Worm (Caenorhabditis elegans): ENCODE data around the gene cest-1.1.

cest-1.1 gene

DNA sequence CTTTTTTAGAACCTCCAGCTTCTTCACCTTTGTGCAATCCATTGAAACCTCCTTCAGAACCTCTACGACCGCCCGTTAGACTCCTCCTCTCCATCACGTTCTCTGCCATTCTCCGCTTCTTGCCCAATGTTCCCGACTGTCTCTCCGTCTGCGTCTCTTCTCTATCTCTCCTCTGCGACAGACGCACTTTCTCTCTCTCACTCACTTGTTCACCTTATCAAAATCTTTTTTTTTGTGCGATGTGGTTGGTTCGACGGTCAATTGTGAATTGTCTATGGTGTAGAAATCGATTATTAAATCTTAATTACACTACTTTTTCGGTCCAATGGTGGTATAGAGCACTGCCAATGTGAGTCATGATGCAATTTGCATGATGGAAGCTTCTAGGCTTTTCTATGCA lies 26.9 kb upstream of the cest-1.1 start, which contains the start of gene atfs-1:
Gene atfs-1 (plus strand): TSS at position 213 of the 400 bp plus-strand sequence.
- no peak for TF ChIP-seq tbx-37 (GFP tag; conservative IDR thresholded peaks at IDR 0.05)
- no peak for TF ChIP-seq tra-4 (tag; optimal IDR thresholded peaks at IDR 0.05)
- no peak for TF ChIP-seq tbx-11 (GFP tag; IDR thresholded peaks at IDR 0.05)
- TF ChIP-seq pes-1 (GFP tag; IDR thresholded peaks at IDR 0.05), result no peak
- TF ChIP-seq flt-1 (GFP tag; IDR thresholded peaks at IDR 0.05), result no peak
- no peak for TF ChIP-seq ceh-13 (GFP tag; optimal IDR thresholded peaks at IDR 0.05)
- no peak for TF ChIP-seq B0310.2 (tag; optimal IDR thresholded peaks at IDR 0.05)
- no peak for TF ChIP-seq hmg-4 (GFP tag; optimal IDR thresholded peaks at IDR 0.05)
- TF ChIP-seq hnd-1 (tag; optimal IDR thresholded peaks at IDR 0.05), result no peak
- TF ChIP-seq F13C5.2 (tag; optimal IDR thresholded peaks at IDR 0.05), result no peak
- TF ChIP-seq scrt-1 (GFP tag; IDR thresholded peaks at IDR 0.05), result no peak
- no peak for TF ChIP-seq ets-7 (tag; optimal IDR thresholded peaks at IDR 0.05)
- TF ChIP-seq ama-1 (optimal IDR thresholded peaks at IDR 0.05), result no peak
- TF ChIP-seq hmbx-1 (tag; optimal IDR thresholded peaks at IDR 0.05), result no peak
- TF ChIP-seq sea-1 (GFP tag; conservative IDR thresholded peaks at IDR 0.05), result no peak
- no peak for TF ChIP-seq aly-1 (tag; optimal IDR thresholded peaks at IDR 0.05)
- no peak for TF ChIP-seq ceh-36 (tag; optimal IDR thresholded peaks at IDR 0.05)

DNA sequence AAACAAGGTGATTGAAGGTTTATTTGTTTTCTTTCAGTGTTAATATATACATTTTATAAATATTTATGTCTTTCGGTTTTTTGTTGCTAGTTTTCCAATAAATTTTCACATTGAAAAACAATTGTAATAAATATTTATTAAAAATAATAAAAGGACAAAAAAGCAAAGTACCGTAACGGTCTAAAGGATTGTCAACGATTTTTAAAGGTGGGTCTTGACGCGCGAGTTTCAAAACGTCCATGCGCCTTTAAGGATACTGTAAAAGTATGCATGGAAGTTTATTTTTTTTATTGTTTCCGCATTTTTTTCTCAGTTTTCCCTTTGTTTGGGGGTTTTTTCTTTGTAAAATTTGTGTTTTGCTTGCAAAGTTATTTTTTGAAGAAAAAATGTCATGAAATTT lies 26.3 kb upstream of the cest-1.1 start:
- TF ChIP-seq tbx-37 (GFP tag; conservative IDR thresholded peaks at IDR 0.05) (no peak), tbx-11 (GFP tag; IDR thresholded peaks at IDR 0.05) (no peak), ets-7 (tag; optimal IDR thresholded peaks at IDR 0.05) (no peak), hnd-1 (tag; optimal IDR thresholded peaks at IDR 0.05) (no peak), hmg-4 (GFP tag; optimal IDR thresholded peaks at IDR 0.05) (no peak), ama-1 (optimal IDR thresholded peaks at IDR 0.05) (no peak), tra-4 (tag; optimal IDR thresholded peaks at IDR 0.05) (no peak), ceh-36 (tag; optimal IDR thresholded peaks at IDR 0.05) (no peak), B0310.2 (tag; optimal IDR thresholded peaks at IDR 0.05) (no peak), F13C5.2 (tag; optimal IDR thresholded peaks at IDR 0.05) (no peak), pes-1 (GFP tag; IDR thresholded peaks at IDR 0.05) (no peak), hmbx-1 (tag; optimal IDR thresholded peaks at IDR 0.05) (no peak)

DNA sequence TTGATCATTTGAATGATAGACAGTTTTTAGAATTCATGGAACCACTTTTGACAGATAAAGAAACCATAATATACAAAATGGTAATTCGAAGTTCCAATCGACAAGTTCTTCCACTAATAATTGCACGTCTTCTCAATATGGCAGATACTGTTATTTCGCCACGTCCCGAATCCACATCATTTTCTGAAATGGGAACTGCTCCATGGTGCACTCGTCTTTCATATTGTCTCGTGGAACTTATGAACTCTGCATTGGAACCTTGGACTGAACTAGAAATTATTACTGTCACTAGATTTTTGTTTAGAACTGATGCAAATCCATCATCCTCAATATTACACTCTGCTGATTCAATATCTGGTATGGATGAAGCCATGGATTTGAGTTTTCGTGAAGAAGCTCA lies 20.6 kb upstream of the cest-1.1 start:
- TF ChIP-seq ceh-36 (tag; optimal IDR thresholded peaks at IDR 0.05), result no peak
- TF ChIP-seq pes-1 (GFP tag; IDR thresholded peaks at IDR 0.05), result no peak
- TF ChIP-seq ama-1 (optimal IDR thresholded peaks at IDR 0.05), result no peak
- no peak for TF ChIP-seq F13C5.2 (tag; optimal IDR thresholded peaks at IDR 0.05)
- TF ChIP-seq aly-1 (tag; optimal IDR thresholded peaks at IDR 0.05), result no peak
- no peak for TF ChIP-seq tbx-37 (GFP tag; conservative IDR thresholded peaks at IDR 0.05)
- TF ChIP-seq tbx-11 (GFP tag; IDR thresholded peaks at IDR 0.05), result no peak
- TF ChIP-seq ceh-13 (GFP tag; optimal IDR thresholded peaks at IDR 0.05), result no peak
- no peak for TF ChIP-seq hmg-4 (GFP tag; optimal IDR thresholded peaks at IDR 0.05)
- no peak for TF ChIP-seq flt-1 (GFP tag; IDR thresholded peaks at IDR 0.05)

DNA sequence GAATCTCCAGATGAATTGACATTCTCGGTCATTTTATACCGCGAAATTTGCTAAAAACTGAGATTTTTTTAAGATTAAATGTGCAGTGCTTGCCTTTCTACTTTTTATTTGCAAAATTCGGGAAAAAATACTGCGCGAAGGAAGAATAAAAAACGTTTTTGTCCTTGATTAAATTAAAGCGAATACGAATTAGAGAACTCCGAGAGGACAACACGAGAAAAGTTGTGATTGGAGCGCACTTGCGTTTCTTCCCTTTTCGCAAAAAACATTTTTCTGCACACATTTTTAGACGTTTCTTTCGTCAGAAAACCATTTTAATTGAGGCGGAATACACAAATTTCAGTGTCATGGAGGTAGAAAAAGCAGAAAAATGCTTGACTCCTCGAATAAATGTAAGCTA lies 18.9 kb upstream of the cest-1.1 start, which contains the start of the genes trm-1 and ints-2:
Gene trm-1 (minus strand): TSS at position 175 of the 400 bp plus-strand sequence.
Gene ints-2 (plus strand): TSS at position 249 of the 400 bp plus-strand sequence.
- TF ChIP-seq B0310.2 (tag; optimal IDR thresholded peaks at IDR 0.05) (no peak), tbx-11 (GFP tag; IDR thresholded peaks at IDR 0.05) (no peak), hnd-1 (tag; optimal IDR thresholded peaks at IDR 0.05) (no peak), hmg-4 (GFP tag; optimal IDR thresholded peaks at IDR 0.05) (no peak), ceh-13 (GFP tag; optimal IDR thresholded peaks at IDR 0.05) (no peak), F13C5.2 (tag; optimal IDR thresholded peaks at IDR 0.05) (no peak), tbx-37 (GFP tag; conservative IDR thresholded peaks at IDR 0.05) (no peak), aly-1 (tag; optimal IDR thresholded peaks at IDR 0.05) (no peak), hmbx-1 (tag; optimal IDR thresholded peaks at IDR 0.05) (no peak), pes-1 (GFP tag; IDR thresholded peaks at IDR 0.05) (no peak), ceh-36 (tag; optimal IDR thresholded peaks at IDR 0.05) (no peak), ama-1 (optimal IDR thresholded peaks at IDR 0.05) (no peak), ets-7 (tag; optimal IDR thresholded peaks at IDR 0.05) (no peak), flt-1 (GFP tag; IDR thresholded peaks at IDR 0.05) (no peak), tra-4 (tag; optimal IDR thresholded peaks at IDR 0.05) (no peak)

DNA sequence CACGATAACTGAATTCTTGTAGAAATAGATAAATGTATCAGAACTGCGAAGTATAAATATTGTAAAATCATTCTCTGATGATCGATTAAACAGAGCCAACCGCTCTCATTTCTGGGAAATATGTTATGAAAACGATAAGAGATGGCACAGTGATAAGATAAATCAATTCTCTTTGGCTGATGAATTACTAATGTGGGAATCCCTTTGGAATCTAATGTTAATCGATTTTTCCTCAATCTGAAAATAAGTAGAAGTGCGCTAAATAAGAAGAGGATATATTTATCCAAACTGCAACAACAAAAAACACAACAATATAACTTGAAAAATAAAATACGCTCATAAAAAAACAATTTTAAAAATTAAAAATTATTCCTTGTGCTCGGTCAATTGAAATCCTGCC lies 16.3 kb upstream of the cest-1.1 start, which contains the start of gene cest-2.3:
Gene cest-2.3 (minus strand): TSS at position 101 of the 400 bp plus-strand sequence.
- TF ChIP-seq tbx-11 (GFP tag; IDR thresholded peaks at IDR 0.05) (no peak), hmg-4 (GFP tag; optimal IDR thresholded peaks at IDR 0.05) (no peak), hnd-1 (tag; optimal IDR thresholded peaks at IDR 0.05) (no peak), ceh-36 (tag; optimal IDR thresholded peaks at IDR 0.05) (no peak), ceh-13 (GFP tag; optimal IDR thresholded peaks at IDR 0.05) (no peak), aly-1 (tag; optimal IDR thresholded peaks at IDR 0.05) (no peak), flt-1 (GFP tag; IDR thresholded peaks at IDR 0.05) (no peak), B0310.2 (tag; optimal IDR thresholded peaks at IDR 0.05) (no peak), hmbx-1 (tag; optimal IDR thresholded peaks at IDR 0.05) (no peak), pes-1 (GFP tag; IDR thresholded peaks at IDR 0.05) (no peak), F13C5.2 (tag; optimal IDR thresholded peaks at IDR 0.05) (no peak), tra-4 (tag; optimal IDR thresholded peaks at IDR 0.05) (no peak), sea-1 (GFP tag; conservative IDR thresholded peaks at IDR 0.05) (no peak), scrt-1 (GFP tag; IDR thresholded peaks at IDR 0.05) (no peak), ama-1 (optimal IDR thresholded peaks at IDR 0.05) (no peak), tbx-37 (GFP tag; conservative IDR thresholded peaks at IDR 0.05) (no peak), ets-7 (tag; optimal IDR thresholded peaks at IDR 0.05) (no peak)

DNA sequence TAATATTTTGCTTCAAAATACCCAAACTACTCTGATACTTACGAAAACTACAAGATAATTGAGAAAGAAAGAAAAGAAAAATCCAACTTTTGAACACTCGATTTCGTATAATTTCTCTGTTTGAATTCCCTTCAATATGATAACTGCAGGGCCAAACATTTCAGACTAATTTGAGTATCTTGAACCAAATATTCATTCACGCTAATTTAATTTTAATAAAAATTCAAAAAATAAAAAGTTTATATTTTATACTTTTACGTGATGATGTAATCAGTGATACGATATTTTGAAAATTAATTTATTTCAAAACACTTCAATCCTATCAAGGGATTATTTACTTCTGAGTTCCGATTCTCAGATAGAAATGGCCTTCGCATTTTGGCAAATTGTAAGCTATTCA lies 13.4 kb upstream of the cest-1.1 start, which contains the start of gene ZC376.8:
Gene ZC376.8 (plus strand): TSS at position 301 of the 400 bp plus-strand sequence.
- TF ChIP-seq hnd-1 (tag; optimal IDR thresholded peaks at IDR 0.05), result no peak
- TF ChIP-seq B0310.2 (tag; optimal IDR thresholded peaks at IDR 0.05), result no peak
- TF ChIP-seq ceh-36 (tag; optimal IDR thresholded peaks at IDR 0.05), result no peak
- TF ChIP-seq pes-1 (GFP tag; IDR thresholded peaks at IDR 0.05), result no peak
- TF ChIP-seq hmbx-1 (tag; optimal IDR thresholded peaks at IDR 0.05), result no peak
- TF ChIP-seq tbx-37 (GFP tag; conservative IDR thresholded peaks at IDR 0.05), result no peak
- no peak for TF ChIP-seq ama-1 (optimal IDR thresholded peaks at IDR 0.05)
- TF ChIP-seq F13C5.2 (tag; optimal IDR thresholded peaks at IDR 0.05), result no peak
- TF ChIP-seq tbx-11 (GFP tag; IDR thresholded peaks at IDR 0.05), result no peak
- no peak for TF ChIP-seq hmg-4 (GFP tag; optimal IDR thresholded peaks at IDR 0.05)
- TF ChIP-seq sea-1 (GFP tag; conservative IDR thresholded peaks at IDR 0.05), result no peak
- TF ChIP-seq scrt-1 (GFP tag; IDR thresholded peaks at IDR 0.05), result no peak
- no peak for TF ChIP-seq tra-4 (tag; optimal IDR thresholded peaks at IDR 0.05)
- TF ChIP-seq aly-1 (tag; optimal IDR thresholded peaks at IDR 0.05), result no peak

DNA sequence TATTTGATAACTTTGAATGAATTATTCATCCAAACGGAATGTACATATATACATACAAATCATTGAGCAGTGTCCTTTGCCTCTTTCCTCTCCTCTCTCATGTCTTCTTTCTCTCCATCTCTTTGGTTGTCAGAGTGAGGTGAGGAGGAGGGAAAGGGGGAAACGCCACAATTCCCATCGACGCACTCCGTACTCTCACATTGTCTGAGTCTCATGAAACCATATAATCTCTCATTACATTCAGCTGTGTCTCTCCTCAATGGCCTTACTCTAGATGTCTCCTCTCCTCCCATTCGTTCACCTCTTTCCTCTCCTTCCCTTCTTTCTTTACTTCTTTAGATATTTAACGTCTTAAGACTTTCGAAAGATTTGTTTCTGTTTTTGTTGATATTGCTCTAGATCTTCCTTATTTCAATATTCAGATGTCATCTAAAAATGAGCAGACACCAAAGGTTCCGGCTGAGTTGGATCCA lies 11.2 kb upstream of the cest-1.1 start, which contains the start of gene ceh-74:
Gene ceh-74 (plus strand): TSS at position 423 of the 473 bp plus-strand sequence.
- no peak for TF ChIP-seq pes-1 (GFP tag; IDR thresholded peaks at IDR 0.05)
- TF ChIP-seq B0310.2 (tag; optimal IDR thresholded peaks at IDR 0.05), result no peak

All from whole organism, early embryonic.